Fruit fly (Drosophila melanogaster) whole organism, wandering third instar larva: ENCODE results near the gene Fife.

Experiments used
- Abd-B ChIP-seq: fragments of >200 bp; optimal IDR thresholded peaks from 2 replicates; lab custom pipeline; 2017; ENCODE audit warnings: missing biosample characterization, missing genetic modification characterization
- CG32264 ChIP-seq: fragments of 200-800 bp; sonication (Bioruptor generic); optimal IDR thresholded peaks from 2 replicates; lab custom pipeline; 2016; ENCODE audit warnings: missing biosample characterization, missing genetic modification characterization
- CG9705 ChIP-seq: fragments of 200-800 bp; sonication (Bioruptor generic); optimal IDR thresholded peaks from 2 replicates; lab custom pipeline; 2018; ENCODE audit warnings: missing biosample characterization, mild to moderate bottlenecking, missing genetic modification characterization
- Dif ChIP-seq: fragments of 200-275, 200-300 bp; sonication (Bioruptor generic); optimal IDR thresholded peaks from 2 replicates; lab custom pipeline; 2018; ENCODE audit warnings: missing biosample characterization, missing genetic modification characterization; ENCODE audit not compliant: partially characterized antibody
- GATAd ChIP-seq: sonication (Bioruptor generic); optimal IDR thresholded peaks from 2 replicates; lab custom pipeline; 2016; ENCODE audit warnings: missing biosample characterization, missing genetic modification characterization
- HLH106 ChIP-seq: fragments of 200-800 bp; optimal IDR thresholded peaks from 3 replicates; lab custom pipeline; 2019; ENCODE audit warnings: missing biosample characterization, mild to moderate bottlenecking, missing genetic modification characterization, moderate library complexity
- Hnf4 ChIP-seq: fragments of 200-800 bp; sonication (Bioruptor generic); optimal IDR thresholded peaks from 2 replicates; lab custom pipeline; 2016; ENCODE audit warnings: missing biosample characterization, mild to moderate bottlenecking, missing genetic modification characterization
- Hr78 ChIP-seq: fragments of >200 bp; optimal IDR thresholded peaks from 2 replicates; lab custom pipeline; 2017; ENCODE audit warnings: missing biosample characterization, missing genetic modification characterization
- Hr83 ChIP-seq: fragments of 200-300 bp; sonication (Bioruptor generic); optimal IDR thresholded peaks from 2 replicates; lab custom pipeline; 2016; ENCODE audit warnings: missing biosample characterization, mild to moderate bottlenecking, missing genetic modification characterization, moderate library complexity; ENCODE audit not compliant: poor library complexity, severe bottlenecking
- Jra ChIP-seq: sonication (Bioruptor generic); optimal IDR thresholded peaks from 2 replicates; lab custom pipeline; 2016; ENCODE audit warnings: missing biosample characterization, missing genetic modification characterization
- Mio ChIP-seq: sonication (Bioruptor generic); optimal IDR thresholded peaks from 2 replicates; lab custom pipeline; 2016; ENCODE audit warnings: missing biosample characterization, missing genetic modification characterization
- Myc ChIP-seq: fragments of >200 bp; optimal IDR thresholded peaks from 2 replicates; lab custom pipeline; 2017
- N ChIP-seq: fragments of >200 bp; optimal IDR thresholded peaks from 2 replicates; lab custom pipeline; 2018; ENCODE audit warnings: missing biosample characterization, missing external identifiers, missing genetic modification characterization
- OdsH ChIP-seq: fragments of 200-800 bp; sonication (Bioruptor generic); optimal IDR thresholded peaks from 2 replicates; lab custom pipeline; 2016; ENCODE audit warnings: missing biosample characterization, mild to moderate bottlenecking, missing genetic modification characterization
- Rel ChIP-seq, 2 experiments: fragments of 200-800 bp; sonication (Bioruptor generic) in 1 of 2; optimal IDR thresholded peaks; 2 replicates in 1 of 2; 3 replicates in 1 of 2; lab custom pipeline; 2016 to 2019; ENCODE audit warnings: mild to moderate bottlenecking in 2 of 2, missing biosample characterization in 2 of 2, missing genetic modification characterization in 2 of 2, moderate library complexity in 1 of 2
- Sp1 ChIP-seq: fragments of 200-800 bp; sonication (Bioruptor generic); optimal IDR thresholded peaks from 3 replicates; lab custom pipeline; 2019; ENCODE audit warnings: missing biosample characterization, mild to moderate bottlenecking, missing genetic modification characterization, moderate library complexity
- Vsx2 ChIP-seq: fragments of 200-300, 225-300 bp; sonication (Bioruptor generic); optimal IDR thresholded peaks from 2 replicates; lab custom pipeline; 2018; ENCODE audit warnings: missing biosample characterization, missing genetic modification characterization; ENCODE audit not compliant: partially characterized antibody
- br ChIP-seq: fragments of 200-800 bp; sonication (Bioruptor generic); optimal IDR thresholded peaks from 2 replicates; lab custom pipeline; 2016; ENCODE audit warnings: missing biosample characterization, missing genetic modification characterization
- brk ChIP-seq: fragments of 200-800 bp; sonication (Bioruptor generic); optimal IDR thresholded peaks from 2 replicates; lab custom pipeline; 2016; ENCODE audit warnings: missing biosample characterization, mild to moderate bottlenecking, missing genetic modification characterization
- dl ChIP-seq, 2 experiments: fragments of 175-275, 200-275 bp in 1 of 2; fragments of 200-275 bp in 1 of 2; sonication (Bioruptor generic); optimal IDR thresholded peaks; lab custom pipeline; 2018; ENCODE audit warnings: mild to moderate bottlenecking in 2 of 2, missing biosample characterization in 2 of 2, missing genetic modification characterization in 2 of 2, moderate library complexity in 2 of 2; ENCODE audit not compliant: partially characterized antibody in 2 of 2, insufficient read depth in 1 of 2
- dmrt93B ChIP-seq: fragments of 200-800 bp; sonication (Bioruptor generic); optimal IDR thresholded peaks from 2 replicates; lab custom pipeline; 2018; ENCODE audit warnings: missing biosample characterization, mild to moderate bottlenecking, missing genetic modification characterization
- dsf ChIP-seq: sonication (Bioruptor generic); optimal IDR thresholded peaks from 2 replicates; lab custom pipeline; 2016; ENCODE audit warnings: missing biosample characterization, missing genetic modification characterization, borderline replicate concordance
- ey ChIP-seq: fragments of 200-800 bp; sonication (Bioruptor generic); optimal IDR thresholded peaks from 2 replicates; lab custom pipeline; 2016; ENCODE audit warnings: missing biosample characterization, missing genetic modification characterization
- foxo ChIP-seq, 2 experiments: fragments of 200-800 bp; sonication (Bioruptor generic); optimal IDR thresholded peaks; 2 replicates in 1 of 2; 3 replicates in 1 of 2; lab custom pipeline; 2016 to 2017; ENCODE audit warnings: missing biosample characterization in 2 of 2, missing genetic modification characterization in 2 of 2
- fru ChIP-seq: fragments of 200-800 bp; sonication (Bioruptor generic); optimal IDR thresholded peaks from 3 replicates; lab custom pipeline; 2016; ENCODE audit warnings: missing biosample characterization, mild to moderate bottlenecking, missing genetic modification characterization
- h ChIP-seq: fragments of 200-800 bp; sonication (Bioruptor generic); optimal IDR thresholded peaks from 3 replicates; lab custom pipeline; 2016; ENCODE audit warnings: missing biosample characterization, mild to moderate bottlenecking, missing genetic modification characterization
- jim ChIP-seq: fragments of 175-275, 200-325 bp; sonication (Bioruptor generic); optimal IDR thresholded peaks from 2 replicates; lab custom pipeline; 2016; ENCODE audit warnings: missing biosample characterization, mild to moderate bottlenecking, missing genetic modification characterization
- lola ChIP-seq: fragments of >200 bp; optimal IDR thresholded peaks from 2 replicates; lab custom pipeline; 2017; ENCODE audit warnings: missing biosample characterization, missing genetic modification characterization
- pan ChIP-seq: fragments of >200 bp; optimal IDR thresholded peaks from 2 replicates; lab custom pipeline; 2017
- psq ChIP-seq: fragments of 200-800 bp; sonication (Bioruptor generic); optimal IDR thresholded peaks from 3 replicates; lab custom pipeline; 2017; ENCODE audit warnings: missing biosample characterization, mild to moderate bottlenecking, missing genetic modification characterization, moderate library complexity
- rgr ChIP-seq: fragments of 200-800 bp; sonication (Bioruptor generic); optimal IDR thresholded peaks from 3 replicates; lab custom pipeline; 2016; ENCODE audit warnings: missing biosample characterization, mild to moderate bottlenecking, missing genetic modification characterization
- sage ChIP-seq: fragments of 200-800 bp; sonication (Bioruptor generic); optimal IDR thresholded peaks from 2 replicates; lab custom pipeline; 2016; ENCODE audit warnings: missing biosample characterization, mild to moderate bottlenecking, missing genetic modification characterization
- sv ChIP-seq: fragments of 200-800 bp; sonication (Bioruptor generic); optimal IDR thresholded peaks from 3 replicates; lab custom pipeline; 2016; ENCODE audit warnings: missing biosample characterization, missing genetic modification characterization
- tai ChIP-seq: sonication (Bioruptor generic); optimal IDR thresholded peaks from 2 replicates; lab custom pipeline; 2016; ENCODE audit warnings: missing biosample characterization, missing genetic modification characterization
- usp ChIP-seq: fragments of >200 bp; optimal IDR thresholded peaks from 2 replicates; lab custom pipeline; 2017; ENCODE audit warnings: missing biosample characterization, missing genetic modification characterization
- woc ChIP-seq: sonication (Bioruptor generic); optimal IDR thresholded peaks from 2 replicates; lab custom pipeline; 2016; ENCODE audit warnings: missing biosample characterization, mild to moderate bottlenecking, missing genetic modification characterization

The Fife gene

dm6 chr3L:2739450-2739849, 28.0 kb upstream of the Fife start, which contains the start of gene Acp62F:
Gene Acp62F, plus strand, starts transcription at chr3L:2739750.
- TF ChIP-seq sv (GFP tag; lab: Kevin White, UChicago) (no peak), Vsx2 (GFP tag; lab: Kevin White, UChicago) (no peak), Myc (lab: Kevin White, UChicago) (no peak), brk (GFP tag; lab: Kevin White, UChicago) (no peak), tai (GFP tag; lab: Kevin White, UChicago) (no peak), h (GFP tag; lab: Kevin White, UChicago) (no peak), Rel (GFP tag; optimal IDR thresholded peaks at IDR 0.05; lab: Kevin White, UChicago) (no peak), Rel (tag; optimal IDR thresholded peaks at IDR 0.05; lab: Kevin White, UChicago) (no peak), Hr83 (GFP tag; lab: Kevin White, UChicago) (no peak), GATAd (no peak), usp (GFP tag; lab: Kevin White, UChicago) (no peak), rgr (no peak)
- TF ChIP-seq, all 38 proteins: peak for 0

- TF ChIP-seq h (GFP tag; lab: Kevin White, UChicago) (peak; percentile 15), Sp1 (GFP tag; lab: Kevin White, UChicago) (no peak), Hr83 (GFP tag; lab: Kevin White, UChicago) (no peak), dmrt93B (GFP tag; lab: Kevin White, UChicago) (no peak), Jra (GFP tag; lab: Kevin White, UChicago) (no peak), ey (peak; percentile 1)
Observed at dm6 chr3L:2734363-2735160, 23.1 kb upstream of the Fife start.

- TF ChIP-seq h (GFP tag; lab: Kevin White, UChicago) (peak; percentile 45), psq (GFP tag; lab: Kevin White, UChicago) (no peak), dl (GFP tag; optimal IDR thresholded peaks at IDR 0.05; lab: Kevin White, UChicago; ENCODE audit: insufficient read depth in 1 of 2, partially characterized antibody in 2 of 2) (no peak), rgr (peak; percentile 28), CG9705 (no peak), br (GFP tag; lab: Kevin White, UChicago) (peak; percentile 29), Rel (GFP tag; optimal IDR thresholded peaks at IDR 0.05; lab: Kevin White, UChicago) (no peak), Rel (tag; optimal IDR thresholded peaks at IDR 0.05; lab: Kevin White, UChicago) (no peak), pan (lab: Kevin White, UChicago) (no peak), Hr78 (GFP tag; lab: Kevin White, UChicago) (no peak), N (GFP tag; lab: Kevin White, UChicago) (no peak), Vsx2 (GFP tag; lab: Kevin White, UChicago) (no peak), sv (GFP tag; lab: Kevin White, UChicago) (peak; percentile 44), Sp1 (GFP tag; lab: Kevin White, UChicago) (no peak), OdsH (GFP tag; lab: Kevin White, UChicago) (peak; percentile 16), fru (GFP tag; lab: Kevin White, UChicago) (peak; percentile 28), Hnf4 (GFP tag; lab: Kevin White, UChicago) (no peak), ey (peak; percentile 44), tai (GFP tag; lab: Kevin White, UChicago) (no peak), dsf (no peak), lola (GFP tag; lab: Kevin White, UChicago) (no peak), foxo (GFP tag; optimal IDR thresholded peaks at IDR 0.05; lab: Kevin White, UChicago) (peak in 1 of 2 experiments; percentile 48), usp (GFP tag; lab: Kevin White, UChicago) (no peak), GATAd (no peak), Dif (GFP tag; lab: Kevin White, UChicago) (no peak), Jra (GFP tag; lab: Kevin White, UChicago) (no peak)
Observed at dm6 chr3L:2733208-2733607, 21.7 kb upstream of the Fife start.

- TF ChIP-seq Vsx2 (GFP tag; lab: Kevin White, UChicago) (no peak), fru (GFP tag; lab: Kevin White, UChicago) (no peak), dl (GFP tag; optimal IDR thresholded peaks at IDR 0.05; lab: Kevin White, UChicago; ENCODE audit: insufficient read depth in 1 of 2, partially characterized antibody in 2 of 2) (no peak), Mio (GFP tag; lab: Kevin White, UChicago) (no peak), br (GFP tag; lab: Kevin White, UChicago) (no peak), lola (GFP tag; lab: Kevin White, UChicago) (no peak), Dif (GFP tag; lab: Kevin White, UChicago) (no peak), brk (GFP tag; lab: Kevin White, UChicago) (no peak), Abd-B (GFP tag; lab: Kevin White, UChicago) (no peak), pan (lab: Kevin White, UChicago) (no peak), CG9705 (no peak), woc (no peak), Jra (GFP tag; lab: Kevin White, UChicago) (no peak), HLH106 (tag; lab: Kevin White, UChicago) (no peak), CG32264 (no peak), sage (GFP tag; lab: Kevin White, UChicago) (no peak), Myc (lab: Kevin White, UChicago) (no peak), psq (GFP tag; lab: Kevin White, UChicago) (no peak), jim (no peak), Rel (GFP tag; optimal IDR thresholded peaks at IDR 0.05; lab: Kevin White, UChicago) (no peak), Rel (tag; optimal IDR thresholded peaks at IDR 0.05; lab: Kevin White, UChicago) (no peak)
Observed at dm6 chr3L:2730911-2731310, 19.4 kb upstream of the Fife start.
